Worm (Caenorhabditis elegans) whole organism, L1 larva: Measurements from ENCODE around the gene cka-1.

Source experiments
- C16A3.4 ChIP-seq: fragments of 150-350 bp; optimal IDR thresholded peaks from 2 replicates; lab custom pipeline; 2014; ENCODE audit warnings: missing biosample characterization, missing genetic modification characterization
- C34B4.2 ChIP-seq: sonication (generic microtip); optimal IDR thresholded peaks from 2 replicates; lab custom pipeline; 2017; ENCODE audit warnings: mild to moderate bottlenecking, missing genetic modification characterization, missing compliant biosample characterization
- Y116A8C.19 ChIP-seq: sonication (generic microtip); optimal IDR thresholded peaks from 2 replicates; lab custom pipeline; 2016; ENCODE audit warnings: missing compliant biosample characterization, missing genetic modification characterization, borderline replicate concordance
- alr-1 ChIP-seq: fragments of 200-800 bp; sonication (Bioruptor generic); optimal IDR thresholded peaks from 2 replicates; lab custom pipeline; 2018; ENCODE audit warnings: borderline replicate concordance, mild to moderate bottlenecking, missing genetic modification characterization, missing compliant biosample characterization
- aly-2 ChIP-seq: fragments of 150-350 bp; optimal IDR thresholded peaks from 2 replicates; lab custom pipeline; 2014; ENCODE audit warnings: missing biosample characterization, missing genetic modification characterization
- blmp-1 ChIP-seq: fragments of 150-350 bp; optimal IDR thresholded peaks from 2 replicates; lab custom pipeline; 2014; ENCODE audit warnings: missing biosample characterization, missing genetic modification characterization
- ceh-63 ChIP-seq: fragments of 200-800 bp; sonication (Bioruptor generic); optimal IDR thresholded peaks from 2 replicates; lab custom pipeline; 2018; ENCODE audit warnings: mild to moderate bottlenecking, missing genetic modification characterization, missing compliant biosample characterization
- ceh-88 ChIP-seq: fragments of 200-800 bp; sonication (Bioruptor generic); IDR thresholded peaks from 2 replicates; pipeline ENCODE4 v1.3.6; 2022; ENCODE audit warnings: missing genetic modification characterization, missing compliant biosample characterization
- dpl-1 ChIP-seq, 3 experiments: fragments of 150-350 bp in 2 of 3; sonication (generic microtip) in 1 of 3; optimal IDR thresholded peaks; 2 replicates each; lab custom pipeline; 2014 to 2017; ENCODE audit warnings: missing biosample characterization in 3 of 3, missing genetic modification characterization in 3 of 3, missing genetic modification reagents in 3 of 3
- dsc-1 ChIP-seq: sonication (generic microtip); optimal IDR thresholded peaks from 2 replicates; lab custom pipeline; 2016; ENCODE audit warnings: mild to moderate bottlenecking, missing genetic modification characterization, missing compliant biosample characterization
- elt-2 ChIP-seq: sonication (generic microtip); optimal IDR thresholded peaks from 2 replicates; lab custom pipeline; 2016; ENCODE audit warnings: missing genetic modification characterization, mild to moderate bottlenecking, inconsistent platforms, missing compliant biosample characterization, missing genetic modification reagents
- elt-3 ChIP-seq, 6 experiments: fragments of 150-350 bp in 1 of 6; sonication (generic microtip); optimal IDR thresholded peaks; 2 replicates each; lab custom pipeline; 2017 to 2018; ENCODE audit warnings: missing biosample characterization in 6 of 6, missing genetic modification characterization in 6 of 6, inconsistent platforms in 1 of 6
- ets-5 ChIP-seq: fragments of 200-800 bp; sonication (Bioruptor generic); IDR thresholded peaks from 2 replicates; pipeline ENCODE4 v1.3.6; 2022; ENCODE audit warnings: missing genetic modification characterization, missing compliant biosample characterization
- fkh-10 ChIP-seq: sonication (generic microtip); optimal IDR thresholded peaks from 2 replicates; lab custom pipeline; 2017; ENCODE audit warnings: missing biosample characterization, missing genetic modification reagents, missing genetic modification characterization
- fkh-8 ChIP-seq: sonication (generic microtip); optimal IDR thresholded peaks from 2 replicates; lab custom pipeline; 2016; ENCODE audit warnings: mild to moderate bottlenecking, missing genetic modification characterization, missing compliant biosample characterization
- irx-1 ChIP-seq: sonication (generic microtip); optimal IDR thresholded peaks from 2 replicates; lab custom pipeline; 2016; ENCODE audit warnings: missing genetic modification characterization, missing compliant biosample characterization
- lin-13 ChIP-seq: fragments of 150-350 bp; optimal IDR thresholded peaks from 2 replicates; lab custom pipeline; 2014; ENCODE audit warnings: missing biosample characterization, missing genetic modification reagents, missing genetic modification characterization
- lin-14 ChIP-seq: fragments of 200-800 bp; sonication (Bioruptor generic); optimal IDR thresholded peaks from 2 replicates; lab custom pipeline; 2018; ENCODE audit warnings: mild to moderate bottlenecking, missing genetic modification characterization, moderate library complexity, missing compliant biosample characterization
- lin-35 ChIP-seq, 2 experiments: fragments of 150-350 bp; optimal IDR thresholded peaks; 2 replicates each; lab custom pipeline; 2014; ENCODE audit warnings: missing biosample characterization in 2 of 2, missing genetic modification characterization in 2 of 2, missing genetic modification reagents in 2 of 2
- lir-3 ChIP-seq: sonication (generic microtip); optimal IDR thresholded peaks from 2 replicates; lab custom pipeline; 2016; ENCODE audit warnings: mild to moderate bottlenecking, missing genetic modification characterization, moderate library complexity, missing compliant biosample characterization; ENCODE audit not compliant: poor library complexity
- lsy-2 ChIP-seq, 2 experiments: fragments of 150-350 bp; optimal IDR thresholded peaks; 2 replicates each; lab custom pipeline; 2014; ENCODE audit warnings: missing biosample characterization in 2 of 2, missing genetic modification characterization in 2 of 2
- mep-1 ChIP-seq: fragments of 150-350 bp; optimal IDR thresholded peaks from 2 replicates; lab custom pipeline; 2014; ENCODE audit warnings: missing biosample characterization, missing genetic modification characterization
- nhr-19 ChIP-seq: fragments of 200-800 bp; sonication (Bioruptor generic); conservative IDR thresholded peaks from 2 replicates; pipeline ENCODE4 v1.3.6; 2022; ENCODE audit warnings: missing genetic modification characterization, missing compliant biosample characterization
- nhr-20 ChIP-seq: sonication (generic microtip); optimal IDR thresholded peaks from 2 replicates; lab custom pipeline; 2016; ENCODE audit warnings: mild to moderate bottlenecking, missing genetic modification characterization, missing compliant biosample characterization
- nhr-47 ChIP-seq: sonication (generic microtip); optimal IDR thresholded peaks from 2 replicates; lab custom pipeline; 2016; ENCODE audit warnings: mild to moderate bottlenecking, missing genetic modification characterization, moderate library complexity, missing compliant biosample characterization
- nhr-71 ChIP-seq: sonication (generic microtip); optimal IDR thresholded peaks from 2 replicates; lab custom pipeline; 2016; ENCODE audit warnings: mild to moderate bottlenecking, missing genetic modification characterization, moderate library complexity, missing compliant biosample characterization
- nhr-77 ChIP-seq: fragments of 150-350 bp; optimal IDR thresholded peaks from 2 replicates; lab custom pipeline; 2014; ENCODE audit warnings: missing biosample characterization, missing genetic modification characterization
- nhr-85 ChIP-seq: sonication (generic microtip); peaks from one replicate; lab custom pipeline; 2016; ENCODE audit warnings: missing genetic modification characterization, inconsistent platforms, missing compliant biosample characterization
- nhr-90 ChIP-seq: sonication (generic microtip); optimal IDR thresholded peaks from 2 replicates; lab custom pipeline; 2016; ENCODE audit warnings: mild to moderate bottlenecking, missing genetic modification characterization, missing compliant biosample characterization; ENCODE audit not compliant: poor library complexity
- pqm-1 ChIP-seq: sonication (generic microtip); optimal IDR thresholded peaks from 3 replicates; lab custom pipeline; 2017; ENCODE audit warnings: missing biosample characterization, missing genetic modification characterization
- rnt-1 ChIP-seq: sonication (generic microtip); optimal IDR thresholded peaks from 2 replicates; lab custom pipeline; 2016; ENCODE audit warnings: mild to moderate bottlenecking, missing genetic modification characterization, moderate library complexity, missing compliant biosample characterization
- snpc-4 ChIP-seq: fragments of 150-350 bp; optimal IDR thresholded peaks from 2 replicates; lab custom pipeline; 2014; ENCODE audit warnings: missing biosample characterization, missing genetic modification characterization
- snu-23 ChIP-seq: sonication (generic microtip); optimal IDR thresholded peaks from 2 replicates; lab custom pipeline; 2016; ENCODE audit warnings: missing genetic modification characterization, missing compliant biosample characterization
- sup-37 ChIP-seq: fragments of 200-800 bp; sonication (Bioruptor generic); optimal IDR thresholded peaks from 2 replicates; lab custom pipeline; 2018; ENCODE audit warnings: mild to moderate bottlenecking, missing genetic modification characterization, missing compliant biosample characterization
- swsn-7 ChIP-seq: sonication (generic microtip); optimal IDR thresholded peaks from 2 replicates; lab custom pipeline; 2016; ENCODE audit warnings: missing genetic modification characterization, missing compliant biosample characterization
- tbx-2 ChIP-seq: sonication (generic microtip); optimal IDR thresholded peaks from 2 replicates; lab custom pipeline; 2016; ENCODE audit warnings: missing genetic modification characterization, missing compliant biosample characterization
- unc-30 ChIP-seq: sonication (generic microtip); optimal IDR thresholded peaks from 2 replicates; lab custom pipeline; 2017; ENCODE audit warnings: missing biosample characterization, missing genetic modification characterization
- unc-62 ChIP-seq: fragments of 150-350 bp; optimal IDR thresholded peaks from 2 replicates; lab custom pipeline; 2014; ENCODE audit warnings: missing biosample characterization, missing genetic modification reagents, missing genetic modification characterization
- unc-98 ChIP-seq: fragments of 200-800 bp; sonication (Bioruptor generic); IDR thresholded peaks from 2 replicates; pipeline ENCODE4 v1.3.6; 2022; ENCODE audit warnings: missing genetic modification characterization, missing compliant biosample characterization
- zip-4 ChIP-seq: fragments of 200-800 bp; sonication (Bioruptor generic); optimal IDR thresholded peaks from 2 replicates; lab custom pipeline; 2018; ENCODE audit warnings: mild to moderate bottlenecking, missing genetic modification characterization, moderate library complexity, missing compliant biosample characterization

The cka-1 gene

ce11 chrIV:9738194-9738593 is 773 bp upstream of the cka-1 start, which contains the start of gene C28D4.10:
Gene C28D4.10 (plus strand): TSS chrIV:9738494.
- TF ChIP-seq dpl-1 (GFP tag; optimal IDR thresholded peaks at IDR 0.05; lab: Kevin White, UChicago) (no peak), nhr-19 (no peak), lir-3 (tag; lab: Kevin White, UChicago) (no peak), Y116A8C.19 (tag; lab: Kevin White, UChicago) (no peak), lin-13 (GFP tag; lab: Kevin White, UChicago) (no peak), unc-98 (GFP tag; lab: Robert Waterston, UW) (no peak), fkh-8 (tag; lab: Kevin White, UChicago) (no peak), fkh-10 (no peak)
- TF ChIP-seq, all 84 proteins: peak for 0

- TF ChIP-seq lin-14 (GFP tag; lab: Kevin White, UChicago) = peak; percentile 66
- TF ChIP-seq aly-2 (tag; lab: Kevin White, UChicago) = no peak
- TF ChIP-seq C34B4.2 (tag; lab: Kevin White, UChicago) = no peak
- TF ChIP-seq irx-1 (tag; lab: Kevin White, UChicago) = no peak
- no peak for TF ChIP-seq tbx-2 (tag; lab: Kevin White, UChicago)
- no peak for TF ChIP-seq alr-1 (tag; lab: Kevin White, UChicago)
- TF ChIP-seq ceh-63 (GFP tag; lab: Kevin White, UChicago) = no peak
- peak; percentile 50 for TF ChIP-seq elt-2
- TF ChIP-seq fkh-8 (tag; lab: Kevin White, UChicago) = no peak
- peak in 5 of 6 experiments; percentile 28 to 82 (median 45) for TF ChIP-seq elt-3 (tag; optimal IDR thresholded peaks at IDR 0.05; lab: Kevin White, UChicago)
- TF ChIP-seq nhr-71 (tag; lab: Kevin White, UChicago) = peak; percentile 63
- peak; percentile 27 to 35 for TF ChIP-seq lsy-2 (tag; optimal IDR thresholded peaks at IDR 0.05; lab: Kevin White, UChicago)
- no peak for TF ChIP-seq swsn-7
- TF ChIP-seq snpc-4 (tag; lab: Kevin White, UChicago) = no peak
- peak; percentile 37; the same call in 1 of the 2 replicates for TF ChIP-seq nhr-19
- no peak for TF ChIP-seq ets-5
- peak; percentile 30 for TF ChIP-seq snu-23 (GFP tag; lab: Kevin White, UChicago)
- TF ChIP-seq nhr-77 (tag; lab: Kevin White, UChicago) = no peak
- TF ChIP-seq nhr-47 (tag; lab: Kevin White, UChicago) = no peak
- TF ChIP-seq pqm-1 (tag; lab: Kevin White, UChicago) = peak; percentile 7
- TF ChIP-seq ceh-88 (GFP tag; lab: Robert Waterston, UW) = no peak
- no peak for TF ChIP-seq C16A3.4
- peak; percentile 53 for TF ChIP-seq dsc-1 (tag; lab: Kevin White, UChicago)
- TF ChIP-seq mep-1 (tag; lab: Kevin White, UChicago) = peak; percentile 40
- peak; percentile 24 for TF ChIP-seq rnt-1
- TF ChIP-seq unc-30 (tag; lab: Kevin White, UChicago) = no peak
- TF ChIP-seq blmp-1 (tag; lab: Kevin White, UChicago) = peak; percentile 85
- TF ChIP-seq zip-4 = no peak
- peak; percentile 52 for TF ChIP-seq nhr-20
- TF ChIP-seq sup-37 (GFP tag; lab: Kevin White, UChicago) = no peak
- peak; percentile 77 for TF ChIP-seq nhr-85 (tag; lab: Kevin White, UChicago)
- peak in 1 of 2 experiments; percentile 39 for TF ChIP-seq lin-35 (GFP tag; optimal IDR thresholded peaks at IDR 0.05; lab: Kevin White, UChicago)
- TF ChIP-seq nhr-90 (tag; lab: Kevin White, UChicago) = peak; percentile 18
- no peak for TF ChIP-seq unc-62 (GFP tag; lab: Kevin White, UChicago)
Observed at ce11 chrIV:9735750-9736149, 1.7 kb downstream of the cka-1 start.
